Worm (Caenorhabditis elegans) whole organism, L3 larva: Measurements from ENCODE around the gene T05A1.5.

Experiments
- aly-2 ChIP-seq: fragments of 150-350 bp; optimal IDR thresholded peaks from 2 replicates; lab custom pipeline; 2014; ENCODE audit warnings: missing biosample characterization, missing genetic modification characterization
- ceh-16 ChIP-seq: sonication (generic microtip); optimal IDR thresholded peaks from 2 replicates; lab custom pipeline; 2017; ENCODE audit warnings: missing biosample characterization, missing genetic modification characterization
- egl-27 ChIP-seq: sonication (generic microtip); optimal IDR thresholded peaks from 4 replicates; lab custom pipeline; 2017; ENCODE audit warnings: missing biosample characterization, missing genetic modification reagents, missing genetic modification characterization
- elt-3 ChIP-seq, 3 experiments: fragments of 150-350 bp in 1 of 3; sonication (generic microtip) in 2 of 3; optimal IDR thresholded peaks; 2 replicates in 2 of 3; 4 replicates in 1 of 3; lab custom pipeline; 2014 to 2017; ENCODE audit warnings: missing biosample characterization in 3 of 3, missing genetic modification characterization in 3 of 3
- fkh-10 ChIP-seq: sonication (generic microtip); optimal IDR thresholded peaks from 2 replicates; lab custom pipeline; 2017; ENCODE audit warnings: missing biosample characterization, missing genetic modification reagents, missing genetic modification characterization
- fos-1 ChIP-seq: fragments of 150-350 bp; optimal IDR thresholded peaks from 2 replicates; lab custom pipeline; 2014; ENCODE audit warnings: missing biosample characterization, missing genetic modification characterization
- mml-1 ChIP-seq: fragments of 150-350 bp; sonication (generic microtip); optimal IDR thresholded peaks from 3 replicates; lab custom pipeline; 2014; ENCODE audit warnings: missing biosample characterization, missing genetic modification characterization
- nhr-12 ChIP-seq: fragments of 150-350 bp; optimal IDR thresholded peaks from 2 replicates; lab custom pipeline; 2014; ENCODE audit warnings: missing biosample characterization, missing genetic modification characterization
- nhr-25 ChIP-seq: sonication (generic microtip); optimal IDR thresholded peaks from 2 replicates; lab custom pipeline; 2017; ENCODE audit warnings: missing biosample characterization, missing genetic modification characterization
- nhr-77 ChIP-seq: fragments of 150-350 bp; optimal IDR thresholded peaks from 2 replicates; lab custom pipeline; 2014; ENCODE audit warnings: missing biosample characterization, missing genetic modification characterization
- tbx-2 ChIP-seq: sonication (generic microtip); optimal IDR thresholded peaks from 2 replicates; lab custom pipeline; 2016; ENCODE audit warnings: mild to moderate bottlenecking, missing genetic modification characterization, missing compliant biosample characterization
- unc-39 ChIP-seq: sonication (generic microtip); optimal IDR thresholded peaks from 4 replicates; lab custom pipeline; 2017; ENCODE audit warnings: missing biosample characterization, missing genetic modification characterization

- TF ChIP-seq unc-39 (tag; lab: Kevin White, UChicago) (no peak), aly-2 (tag; lab: Kevin White, UChicago) (no peak), fos-1 (tag; lab: Kevin White, UChicago) (no peak), nhr-25 (tag; lab: Kevin White, UChicago) (no peak), nhr-77 (tag; lab: Kevin White, UChicago) (no peak), mml-1 (no peak), ceh-16 (tag; lab: Kevin White, UChicago) (no peak), elt-3 (tag; optimal IDR thresholded peaks at IDR 0.05; lab: Kevin White, UChicago) (no peak), tbx-2 (tag; lab: Kevin White, UChicago) (no peak), fkh-10 (GFP tag; lab: Kevin White, UChicago) (no peak), nhr-12 (tag; lab: Kevin White, UChicago) (no peak), egl-27 (no peak)
Measured at ce11 chrIV:9563529-9564376, 17.7 kb downstream of the T05A1.5 start.
